Worm (Caenorhabditis elegans): Measurements from ENCODE around the gene F09A5.2.

DNA sequence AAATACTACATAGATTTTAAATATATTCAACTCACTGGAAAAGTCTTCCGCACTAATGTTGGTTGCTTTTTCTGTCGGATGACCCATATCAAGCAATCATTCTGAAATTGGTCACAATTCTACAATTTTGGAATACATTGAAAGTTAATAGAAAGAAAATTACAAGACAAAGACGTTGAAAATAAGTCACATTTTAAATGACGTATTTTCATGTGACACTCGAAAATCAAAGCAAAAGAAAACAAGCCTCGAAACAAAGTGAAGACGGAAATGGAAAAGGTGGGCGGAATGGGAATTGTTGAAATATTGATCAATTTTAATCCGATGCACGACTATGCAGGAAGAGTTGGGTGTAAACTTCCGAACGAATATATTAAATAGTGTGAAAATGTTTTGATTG is 35.1 kb downstream of the F09A5.2 start, which contains the start of gene mob-2:
- no peak for TF ChIP-seq pros-1 (tag; optimal IDR thresholded peaks at IDR 0.05)
- no peak for TF ChIP-seq ceh-18 (tag; optimal IDR thresholded peaks at IDR 0.05)
- no peak for TF ChIP-seq ztf-16 (tag; optimal IDR thresholded peaks at IDR 0.05)
- no peak for TF ChIP-seq lim-6 (tag; optimal IDR thresholded peaks at IDR 0.05)
- TF ChIP-seq elt-2 (tag; optimal IDR thresholded peaks at IDR 0.05) = no peak
- no peak for TF ChIP-seq F13H6.1 (tag; optimal IDR thresholded peaks at IDR 0.05)
- TF ChIP-seq sox-4 (tag; optimal IDR thresholded peaks at IDR 0.05) = no peak
- TF ChIP-seq nfya-1 (tag; optimal IDR thresholded peaks at IDR 0.05) = no peak
- no peak for TF ChIP-seq tbx-2 (tag; optimal IDR thresholded peaks at IDR 0.05)

Measured in whole organism, late embryonic.